Worm (Caenorhabditis elegans) whole organism, young adult: Measurements from ENCODE around the gene alr-1.

Experiments used
- C06A6.2 ChIP-seq: fragments of 200-800 bp; sonication (Bioruptor generic); conservative IDR thresholded peaks from 2 replicates; pipeline ENCODE4 v1.3.6; 2022; ENCODE audit warnings: missing genetic modification characterization, missing compliant biosample characterization
- C17E4.6 ChIP-seq: fragments of 200-800 bp; sonication (Bioruptor generic); IDR thresholded peaks from 2 replicates; pipeline ENCODE4 v1.3.6; 2022; ENCODE audit warnings: missing genetic modification reagents, missing genetic modification characterization, missing compliant biosample characterization
- akir-1 ChIP-seq: fragments of 200-800 bp; sonication (Bioruptor generic); optimal IDR thresholded peaks from 2 replicates; lab custom pipeline; 2018; ENCODE audit warnings: mild to moderate bottlenecking, missing genetic modification characterization, moderate library complexity, missing compliant biosample characterization
- ama-1 ChIP-seq, 3 experiments: fragments of 150-350 bp in 1 of 3; sonication (generic microtip) in 2 of 3; optimal IDR thresholded peaks; 2 replicates each; lab custom pipeline; 2014 to 2018; ENCODE audit warnings: missing biosample characterization in 2 of 3, missing genetic modification characterization in 2 of 3, missing genetic modification reagents in 2 of 3
- aptf-3 ChIP-seq: fragments of 200-800 bp; sonication (Bioruptor generic); IDR thresholded peaks from 2 replicates; pipeline ENCODE4 v1.3.6; 2022; ENCODE audit warnings: missing genetic modification characterization, missing compliant biosample characterization
- atf-7 ChIP-seq: sonication (generic microtip); optimal IDR thresholded peaks from 2 replicates; lab custom pipeline; 2017; ENCODE audit warnings: mild to moderate bottlenecking, missing genetic modification characterization, missing compliant biosample characterization
- ceh-58 ChIP-seq: fragments of 200-800 bp; sonication (Bioruptor generic); IDR thresholded peaks from 2 replicates; pipeline ENCODE4 v1.3.6; 2022; ENCODE audit warnings: missing genetic modification characterization, missing compliant biosample characterization
- ceh-91 ChIP-seq: fragments of 200-800 bp; sonication (Bioruptor generic); IDR thresholded peaks from 2 replicates; pipeline ENCODE4 v1.3.6; 2022; ENCODE audit warnings: missing genetic modification reagents, missing genetic modification characterization, missing compliant biosample characterization
- efl-1 ChIP-seq: fragments of 150-350 bp; optimal IDR thresholded peaks from 2 replicates; lab custom pipeline; 2014; ENCODE audit warnings: missing biosample characterization, missing genetic modification reagents, missing genetic modification characterization
- lin-35 ChIP-seq, 3 experiments: fragments of 150-350 bp in 2 of 3; sonication (generic microtip) in 1 of 3; optimal IDR thresholded peaks; 2 replicates each; lab custom pipeline; 2014 to 2018; ENCODE audit warnings: missing biosample characterization in 3 of 3, missing genetic modification characterization in 3 of 3, missing genetic modification reagents in 3 of 3
- mes-4 ChIP-seq: sonication (generic microtip); optimal IDR thresholded peaks from 2 replicates; lab custom pipeline; 2016; ENCODE audit warnings: missing genotype, missing genetic modification characterization, missing compliant biosample characterization
- unc-62 ChIP-seq: fragments of 150-350 bp; optimal IDR thresholded peaks from 2 replicates; lab custom pipeline; 2014; ENCODE audit warnings: missing biosample characterization, missing genetic modification reagents, missing genetic modification characterization
- ztf-26 ChIP-seq: sonication (generic microtip); optimal IDR thresholded peaks from 2 replicates; lab custom pipeline; 2017; ENCODE audit warnings: missing genetic modification characterization, missing compliant biosample characterization
- ztf-3 ChIP-seq: fragments of 200-800 bp; sonication (Bioruptor generic); optimal IDR thresholded peaks from 2 replicates; lab custom pipeline; 2018; ENCODE audit warnings: mild to moderate bottlenecking, missing genetic modification characterization, missing compliant biosample characterization

DNA sequence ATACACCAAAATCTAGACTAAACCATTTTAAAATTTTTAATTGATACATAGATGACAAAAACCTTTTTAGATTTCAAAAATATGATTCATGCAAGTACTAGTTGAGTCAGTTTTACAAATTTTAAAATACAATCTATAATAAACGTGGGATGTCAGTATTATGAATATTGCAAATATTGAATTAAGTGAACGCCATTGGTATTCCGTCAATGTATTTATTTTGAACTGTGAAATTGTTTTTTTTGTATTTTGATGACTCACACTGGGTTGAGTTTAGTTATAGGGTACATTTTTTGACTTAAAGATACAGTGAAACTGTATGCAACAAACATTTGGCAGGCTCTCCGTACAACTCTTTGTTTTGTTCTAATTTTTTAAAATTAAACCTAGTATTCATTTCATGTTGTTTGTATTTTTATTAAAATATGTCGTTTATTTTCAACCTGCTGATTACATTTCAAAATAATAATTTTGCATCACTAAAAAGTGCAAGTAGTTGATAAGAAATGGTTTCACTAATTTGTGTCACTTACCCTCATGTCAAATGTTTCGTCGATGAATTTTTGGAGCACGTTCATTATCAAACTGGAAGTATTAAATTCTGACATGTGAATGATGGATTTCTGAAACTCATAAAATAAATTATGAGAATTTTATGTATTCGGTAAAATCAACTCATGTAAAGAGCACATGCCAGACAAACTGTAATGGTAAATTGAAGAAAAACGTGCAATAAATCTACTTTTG, 20.4 kb downstream of the alr-1 start, which contains the start of gene W02H3.1:
- TF ChIP-seq ztf-26 (tag; lab: Kevin White, UChicago) = no peak
- no peak for TF ChIP-seq atf-7 (tag; lab: Kevin White, UChicago)
- TF ChIP-seq unc-62 (GFP tag; lab: Kevin White, UChicago) = peak; percentile 31
- no peak for TF ChIP-seq ceh-58 (GFP tag; lab: Robert Waterston, UW)
- TF ChIP-seq akir-1 = no peak
- no peak for TF ChIP-seq mes-4 (tag; lab: Kevin White, UChicago)
- TF ChIP-seq ama-1 (optimal IDR thresholded peaks at IDR 0.05; lab: Kevin White, UChicago) = no peak
- no peak for TF ChIP-seq ama-1 (GFP tag; optimal IDR thresholded peaks at IDR 0.05; lab: Kevin White, UChicago)
- no peak for TF ChIP-seq aptf-3 (GFP tag; lab: Robert Waterston, UW)
- no peak for TF ChIP-seq ceh-91
- no peak for TF ChIP-seq C17E4.6 (GFP tag; lab: Robert Waterston, UW)
- no peak for TF ChIP-seq ztf-3 (GFP tag; lab: Kevin White, UChicago)
- no peak for TF ChIP-seq efl-1 (GFP tag; lab: Kevin White, UChicago)
- no peak for TF ChIP-seq lin-35 (GFP tag; optimal IDR thresholded peaks at IDR 0.05; lab: Kevin White, UChicago)
- no peak for TF ChIP-seq C06A6.2
